Worm (Caenorhabditis elegans): ENCODE results near the gene K09F6.10.
"Not testable (repeated sequence)": the region's sequence is repeated elsewhere in the genome, so short reads cannot be mapped to it uniquely, and the experiment has no call there.

K09F6.10 gene

ce11 chrII:2292549-2292948 lies 3.9 kb upstream of the K09F6.10 start:
- TF ChIP-seq zip-5 (tag; optimal IDR thresholded peaks at IDR 0.05) = no peak
- no peak for TF ChIP-seq K02D7.2 (tag; optimal IDR thresholded peaks at IDR 0.05)
- no peak for TF ChIP-seq ceh-30 (tag; optimal IDR thresholded peaks at IDR 0.05)
- no peak for TF ChIP-seq unc-86 (tag; optimal IDR thresholded peaks at IDR 0.05)
- no peak for TF ChIP-seq che-1 (tag; optimal IDR thresholded peaks at IDR 0.05)
- no peak for TF ChIP-seq hlh-15 (tag; optimal IDR thresholded peaks at IDR 0.05)
- no peak for TF ChIP-seq nhr-232 (tag; optimal IDR thresholded peaks at IDR 0.05)
- TF ChIP-seq ahr-1 (tag; optimal IDR thresholded peaks at IDR 0.05) = no peak
- no peak for TF ChIP-seq T23F11.4 (GFP tag; optimal IDR thresholded peaks at IDR 0.05)
- TF ChIP-seq K09A11.1 (tag; optimal IDR thresholded peaks at IDR 0.05; ENCODE audit: insufficient read depth) = no peak
- TF ChIP-seq elt-2 (tag; optimal IDR thresholded peaks at IDR 0.05) = no peak
- no peak for TF ChIP-seq odd-2 (tag; optimal IDR thresholded peaks at IDR 0.05)
- TF ChIP-seq pqm-1 (tag; optimal IDR thresholded peaks at IDR 0.05) = no peak
- TF ChIP-seq npax-4 (tag; optimal IDR thresholded peaks at IDR 0.05) = no peak
- no peak for TF ChIP-seq unc-55 (GFP tag; optimal IDR thresholded peaks at IDR 0.05)

DNA sequence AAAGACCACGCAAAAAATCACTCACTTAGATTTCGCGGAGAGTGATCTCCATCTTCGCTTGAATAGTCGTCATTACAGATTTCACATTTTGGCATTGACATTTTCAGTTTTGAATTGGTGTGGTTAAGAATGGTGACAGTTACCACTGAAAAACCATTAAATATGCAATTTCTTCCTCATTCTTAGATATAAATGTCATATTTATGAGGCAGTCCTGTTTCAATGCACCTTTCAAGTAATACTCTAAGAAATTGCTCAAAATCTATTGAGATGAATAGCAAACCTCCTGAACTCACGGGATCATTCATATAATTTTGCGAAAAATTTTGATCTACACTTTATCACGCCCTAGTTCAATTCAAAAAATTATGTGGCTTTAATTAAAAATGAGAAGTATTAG lies 3.3 kb upstream of the K09F6.10 start, which contains the start of gene K09F6.7:
Gene K09F6.7 (minus strand): TSS at position 101 of the 400 bp plus-strand sequence.
- TF ChIP-seq hlh-30 (tag; optimal IDR thresholded peaks at IDR 0.05; ENCODE audit: insufficient read depth) (no peak), ceh-31 (tag; optimal IDR thresholded peaks at IDR 0.05) (no peak), nhr-11 (tag; optimal IDR thresholded peaks at IDR 0.05) (no peak), T23F11.4 (GFP tag; optimal IDR thresholded peaks at IDR 0.05) (no peak)

ce11 chrII:2289441-2289840 lies 758 bp upstream of the K09F6.10 start:
- no peak for TF ChIP-seq unc-3 (GFP tag; conservative IDR thresholded peaks at IDR 0.05)
- TF ChIP-seq unc-3 (tag; optimal IDR thresholded peaks at IDR 0.05) = peak; percentile 50
- TF ChIP-seq C08G9.2 (tag; optimal IDR thresholded peaks at IDR 0.05) = no peak
- TF ChIP-seq unc-55 (GFP tag; optimal IDR thresholded peaks at IDR 0.05) = peak; percentile 87

ce11 chrII:2284703-2285102 lies 4.0 kb downstream of the K09F6.10 start:
- TF ChIP-seq hlh-15 (tag; optimal IDR thresholded peaks at IDR 0.05) = no peak
- TF ChIP-seq rnt-1 (tag; optimal IDR thresholded peaks at IDR 0.05) = no peak
- no peak for TF ChIP-seq pros-1 (tag; optimal IDR thresholded peaks at IDR 0.05)
- no peak for TF ChIP-seq unc-86 (tag; optimal IDR thresholded peaks at IDR 0.05)
- TF ChIP-seq hlh-13 (GFP tag; optimal IDR thresholded peaks at IDR 0.05) = no peak
- TF ChIP-seq sox-4 (tag; optimal IDR thresholded peaks at IDR 0.05) = no peak
- no peak for TF ChIP-seq unc-3 (GFP tag; conservative IDR thresholded peaks at IDR 0.05)
- TF ChIP-seq unc-3 (tag; optimal IDR thresholded peaks at IDR 0.05) = no peak
- TF ChIP-seq Y22D7AL.16 (tag; optimal IDR thresholded peaks at IDR 0.05) = no peak
- TF ChIP-seq C08G9.2 (tag; optimal IDR thresholded peaks at IDR 0.05) = no peak
- no peak for TF ChIP-seq fkh-6 (tag; optimal IDR thresholded peaks at IDR 0.05)
- TF ChIP-seq F13H6.1 (tag; optimal IDR thresholded peaks at IDR 0.05) = no peak
- no peak for TF ChIP-seq ceh-24 (tag; optimal IDR thresholded peaks at IDR 0.05)
- no peak for TF ChIP-seq lin-11 (tag; optimal IDR thresholded peaks at IDR 0.05)
- TF ChIP-seq tbx-7 (tag; optimal IDR thresholded peaks at IDR 0.05) = no peak
- TF ChIP-seq ceh-31 (tag; optimal IDR thresholded peaks at IDR 0.05) = no peak
- no peak for TF ChIP-seq dve-1 (tag; optimal IDR thresholded peaks at IDR 0.05)
- no peak for TF ChIP-seq ceh-18 (tag; optimal IDR thresholded peaks at IDR 0.05)

DNA sequence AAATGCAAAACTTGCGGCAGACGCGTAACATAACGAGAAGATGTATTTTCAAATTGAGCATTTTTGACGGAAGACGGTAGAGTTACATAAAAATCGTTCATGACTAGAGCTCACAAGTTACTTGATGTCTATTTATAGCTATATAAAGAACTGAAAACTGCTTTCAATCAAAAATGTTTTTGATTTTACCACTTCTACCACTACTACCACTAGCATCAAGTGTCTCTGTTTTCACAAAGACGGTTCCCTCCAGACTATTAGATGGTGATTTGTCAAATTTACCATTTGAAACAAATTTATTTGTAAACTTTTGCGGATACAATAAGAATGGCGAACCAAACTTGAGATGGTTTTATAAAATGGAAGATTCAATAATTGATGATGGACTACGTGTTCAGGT lies 6.1 kb downstream of the K09F6.10 start, which contains the start of gene K09F6.9:
Gene K09F6.9 (minus strand): TSS at position 101 of the 400 bp plus-strand sequence.
- not testable (repeated sequence) for TF ChIP-seq unc-3 (GFP tag; conservative IDR thresholded peaks at IDR 0.05); unc-3 (tag; optimal IDR thresholded peaks at IDR 0.05); ceh-48 (tag; optimal IDR thresholded peaks at IDR 0.05); rnt-1 (tag; optimal IDR thresholded peaks at IDR 0.05)

Measured in whole organism, late embryonic.